Fruit fly (Drosophila melanogaster): ENCODE data around the gene CG34150.

Gene CG34150

DNA sequence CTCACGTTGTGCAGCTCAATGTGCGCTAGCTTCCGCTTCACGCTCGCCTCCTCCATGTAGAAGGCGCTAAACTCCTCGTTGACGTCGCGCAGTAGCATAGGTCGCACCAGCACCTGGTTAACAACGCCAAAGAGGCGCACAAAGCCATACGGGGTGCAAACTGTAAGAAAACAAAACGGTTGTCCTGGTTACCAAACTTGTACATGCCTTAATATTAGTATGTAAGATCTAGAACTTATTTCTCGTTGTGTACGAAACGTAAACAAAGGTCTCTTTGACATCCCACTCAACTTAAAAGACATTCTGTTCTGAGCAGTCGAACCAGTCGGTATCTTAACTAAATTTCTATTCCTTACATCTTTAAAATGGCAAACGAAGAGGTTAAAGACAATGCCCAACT, 6.7 kb upstream of the CG34150 start, which contains the start of gene CG6980:
CG6980 (plus strand) TSS at position 301 of the 400 bp plus-strand sequence.
- TF ChIP-seq Hr4 (GFP tag; optimal IDR thresholded peaks at IDR 0.05) (no peak), pdm3 (GFP tag; optimal IDR thresholded peaks at IDR 0.05) (no peak), esn (GFP tag; optimal IDR thresholded peaks at IDR 0.05) (no peak), Hr38 (GFP tag; optimal IDR thresholded peaks at IDR 0.05) (no peak), Gug (GFP tag; IDR thresholded peaks at IDR 0.05) (no peak), Hr39 (GFP tag; optimal IDR thresholded peaks at IDR 0.05) (no peak), topi (GFP tag; optimal IDR thresholded peaks at IDR 0.05) (no peak), CG1621 (tag; optimal IDR thresholded peaks at IDR 0.05) (no peak), CG3919 (GFP tag; optimal IDR thresholded peaks at IDR 0.05) (no peak), CG10631 (GFP tag; optimal IDR thresholded peaks at IDR 0.05) (no peak), CG6854 (GFP tag; optimal IDR thresholded peaks at IDR 0.05) (no peak), vri (GFP tag; optimal IDR thresholded peaks at IDR 0.05) (no peak), achi (GFP tag; optimal IDR thresholded peaks at IDR 0.05) (no peak)

DNA sequence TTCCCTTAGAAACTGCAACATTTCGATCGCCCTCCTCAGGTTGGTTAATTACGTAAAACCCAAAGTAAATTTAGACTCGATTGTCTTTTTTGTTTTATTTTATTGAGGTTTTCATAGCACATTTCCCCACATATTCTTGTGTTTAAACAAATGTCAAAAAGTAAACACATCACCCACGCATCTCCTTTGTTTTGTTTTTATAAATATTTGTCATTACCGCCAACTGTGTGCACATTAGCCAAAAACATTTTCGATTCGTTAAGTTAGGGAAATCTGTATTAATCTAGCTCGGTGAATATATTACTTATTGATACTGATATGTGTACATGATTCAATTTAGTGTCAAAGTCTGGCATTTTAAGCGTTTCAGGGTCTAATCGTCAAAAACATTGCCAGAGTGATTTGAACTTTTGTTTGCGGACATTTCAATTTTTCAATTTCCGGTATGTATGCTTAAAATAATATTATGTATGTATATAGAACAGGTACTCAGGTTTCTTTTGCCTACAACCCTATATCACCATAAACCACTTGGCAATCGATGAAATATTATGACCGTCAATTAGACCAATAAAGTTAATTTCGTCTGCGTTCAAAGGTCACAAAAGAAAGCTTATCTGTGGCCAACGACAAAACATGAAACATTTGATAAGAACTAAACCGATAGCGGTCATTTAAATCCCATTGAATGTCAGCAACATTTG, 4.3 kb upstream of the CG34150 start:
- TF ChIP-seq CG3919 (GFP tag; optimal IDR thresholded peaks at IDR 0.05), result no peak
- TF ChIP-seq fkh (GFP tag; optimal IDR thresholded peaks at IDR 0.05), result peak; percentile 87
- no peak for TF ChIP-seq dac (GFP tag; optimal IDR thresholded peaks at IDR 0.05)
- TF ChIP-seq pdm3 (GFP tag; optimal IDR thresholded peaks at IDR 0.05), result no peak
- TF ChIP-seq CG7368 (GFP tag; optimal IDR thresholded peaks at IDR 0.05), result no peak
- TF ChIP-seq cyc (GFP tag; optimal IDR thresholded peaks at IDR 0.05), result no peak
- no peak for TF ChIP-seq CG16779 (tag; optimal IDR thresholded peaks at IDR 0.05)
- no peak for TF ChIP-seq CG10669 (GFP tag; optimal IDR thresholded peaks at IDR 0.05)
- TF ChIP-seq CG6276 (GFP tag; optimal IDR thresholded peaks at IDR 0.05), result no peak
- no peak for TF ChIP-seq Hr39 (GFP tag; optimal IDR thresholded peaks at IDR 0.05)
- TF ChIP-seq vri (GFP tag; optimal IDR thresholded peaks at IDR 0.05), result peak; percentile 65
- no peak for TF ChIP-seq CG10631 (GFP tag; optimal IDR thresholded peaks at IDR 0.05)
- TF ChIP-seq CG11762 (GFP tag; optimal IDR thresholded peaks at IDR 0.05; ENCODE audit: insufficient read depth), result no peak

DNA sequence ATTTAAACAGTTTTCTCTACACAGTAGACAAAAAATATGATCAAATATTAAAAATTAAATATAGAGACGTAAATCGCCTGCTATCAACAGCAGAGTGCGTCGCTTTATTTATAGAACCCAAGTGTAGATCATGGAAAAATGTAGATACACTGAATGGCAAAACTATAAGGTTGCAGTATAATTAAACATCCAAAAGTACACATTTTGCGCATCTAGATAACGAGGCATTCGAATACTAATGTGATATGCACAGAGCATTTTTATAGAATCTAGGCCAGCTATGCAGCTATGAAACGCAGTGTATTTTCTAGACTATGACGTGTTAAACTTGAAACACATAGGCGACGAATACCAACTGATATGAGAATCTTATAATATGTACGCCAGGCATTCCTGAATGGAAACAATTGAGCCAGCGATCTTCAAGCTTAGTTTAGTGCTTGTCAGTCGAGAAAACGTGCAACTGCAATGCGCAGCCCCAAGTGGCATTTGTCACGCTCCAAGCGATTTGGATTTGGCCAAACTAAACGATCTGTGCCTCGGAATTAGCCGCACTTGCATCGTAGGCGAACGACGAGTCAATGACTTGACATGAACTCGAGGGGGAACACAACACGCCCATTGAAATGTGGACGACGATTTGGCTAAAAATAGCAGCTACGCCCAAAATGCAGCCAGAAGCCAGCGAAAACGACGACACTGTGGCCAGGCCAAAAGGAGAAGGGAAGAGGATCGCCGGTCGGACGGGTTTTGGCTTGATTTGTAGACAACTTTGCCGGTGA, 3.0 kb upstream of the CG34150 start:
- TF ChIP-seq Blimp-1 (GFP tag; optimal IDR thresholded peaks at IDR 0.05) (no peak), net (GFP tag; optimal IDR thresholded peaks at IDR 0.05) (peak; percentile 89), Hr38 (GFP tag; optimal IDR thresholded peaks at IDR 0.05) (peak; percentile 30), Hr39 (GFP tag; optimal IDR thresholded peaks at IDR 0.05) (peak; percentile 88), CG8319 (GFP tag; optimal IDR thresholded peaks at IDR 0.05) (peak; percentile 65), Ets21C (GFP tag; optimal IDR thresholded peaks at IDR 0.05) (peak; percentile 72), CG6854 (GFP tag; optimal IDR thresholded peaks at IDR 0.05) (no peak), Eip75B (GFP tag; optimal IDR thresholded peaks at IDR 0.05) (peak; percentile 92), CG4318 (GFP tag; optimal IDR thresholded peaks at IDR 0.05) (no peak), CG11294 (GFP tag; IDR thresholded peaks at IDR 0.05) (peak; percentile 94), topi (GFP tag; optimal IDR thresholded peaks at IDR 0.05) (peak; percentile 83), CG32006 (GFP tag; optimal IDR thresholded peaks at IDR 0.05) (peak; percentile 96), Eip93F (GFP tag; optimal IDR thresholded peaks at IDR 0.05) (no peak), CG10669 (GFP tag; optimal IDR thresholded peaks at IDR 0.05) (no peak), CG34406 (GFP tag; optimal IDR thresholded peaks at IDR 0.05) (peak; percentile 82), pdm3 (GFP tag; optimal IDR thresholded peaks at IDR 0.05) (peak; percentile 90), ss (GFP tag; optimal IDR thresholded peaks at IDR 0.05) (peak in 1 of 2 experiments; percentile 67), Met (GFP tag; optimal IDR thresholded peaks at IDR 0.05) (no peak), esn (GFP tag; optimal IDR thresholded peaks at IDR 0.05) (peak; percentile 90), CG7368 (GFP tag; optimal IDR thresholded peaks at IDR 0.05) (peak; percentile 81), Sox102F (GFP tag; optimal IDR thresholded peaks at IDR 0.05) (no peak), CG10631 (GFP tag; optimal IDR thresholded peaks at IDR 0.05) (peak; percentile 92), Eip78C (GFP tag) (peak; percentile 97), achi (GFP tag; optimal IDR thresholded peaks at IDR 0.05) (peak; percentile 87), Sox14 (GFP tag; optimal IDR thresholded peaks at IDR 0.05) (peak; percentile 94), spab (GFP tag; optimal IDR thresholded peaks at IDR 0.05) (peak; percentile 81), Lpt (GFP tag; optimal IDR thresholded peaks at IDR 0.05) (peak; percentile 67), vri (GFP tag; optimal IDR thresholded peaks at IDR 0.05) (peak; percentile 87), CG15336 (GFP tag; IDR thresholded peaks at IDR 0.05) (peak; percentile 90), fd85E (GFP tag; optimal IDR thresholded peaks at IDR 0.05) (peak; percentile 52), CG6163 (GFP tag; IDR thresholded peaks at IDR 0.05) (peak; percentile 96), CG9139 (GFP tag; optimal IDR thresholded peaks at IDR 0.05) (no peak), CG8632 (GFP tag; optimal IDR thresholded peaks at IDR 0.05) (peak; percentile 74)
